Fruit fly (Drosophila melanogaster) whole organism, embryonic: ENCODE results near the gene GIIIspla2.

Experiments used
- CHES-1-like ChIP-seq: fragments of 200-800 bp; sonication (Bioruptor generic); optimal IDR thresholded peaks from 2 replicates; lab custom pipeline; 2016; ENCODE audit warnings: missing biosample characterization, missing genetic modification characterization
- onecut ChIP-seq: fragments of 200-800 bp; sonication (Bioruptor generic); IDR thresholded peaks from 2 replicates; pipeline ENCODE4 v1.3.6; 2022; ENCODE audit warnings: missing biosample characterization, missing genetic modification characterization

DNA sequence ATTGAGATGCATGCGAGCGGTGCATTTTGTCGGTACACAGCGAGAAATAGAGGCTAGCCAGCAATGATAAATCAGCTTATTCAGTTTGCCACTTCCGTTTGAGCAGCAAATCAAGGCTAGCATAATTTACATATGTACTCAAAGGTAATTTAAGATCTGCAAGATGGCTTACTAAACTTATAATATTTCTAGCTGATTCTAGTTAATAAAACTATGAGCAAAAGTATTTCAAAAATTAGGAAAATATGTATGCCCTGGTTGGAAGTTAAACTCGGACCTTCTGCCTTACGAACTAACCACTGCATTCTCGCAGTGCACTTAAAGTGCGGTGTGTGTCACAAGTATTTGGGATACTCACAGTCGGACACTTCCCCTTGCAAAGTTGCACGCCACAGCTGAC, 34.6 kb upstream of the GIIIspla2 start:
- no peak for TF ChIP-seq onecut (GFP tag; lab: Robert Waterston, UW)
- TF ChIP-seq CHES-1-like (GFP tag; lab: Kevin White, UChicago), result no peak
